In genomic region chr3L:754612-755011, dm6 we compare ENCODE assay signal across 1 fruit fly cellular context.
A peak's percentile ranks its signal among the peaks of the same experiment; 100 is the strongest.
TF ChIP-seq lines count a peak whose summit lies in the region.

No protein-coding gene starts in this region.

TF ChIP-seq in whole organism, embryonic, 481 proteins besides CTCF, POLR2A, EP300 and RAD21 (continued from another document and continues in another):
- TF ChIP-seq Elba2 (GFP tag; optimal IDR thresholded peaks at IDR 0.05; lab: Kevin White, UChicago) (no peak), vfl (GFP tag; optimal IDR thresholded peaks at IDR 0.05; lab: Kevin White, UChicago) (no peak), HmgZ (tag; optimal IDR thresholded peaks at IDR 0.05; lab: Kevin White, UChicago) (no peak), abd-A (tag; optimal IDR thresholded peaks at IDR 0.05; lab: Kevin White, UChicago) (no peak), unpg (GFP tag; optimal IDR thresholded peaks at IDR 0.05; lab: Kevin White, UChicago) (peak; percentile 56), CG12071 (GFP tag; optimal IDR thresholded peaks at IDR 0.05; lab: Kevin White, UChicago) (no peak), sc (optimal IDR thresholded peaks at IDR 0.05; lab: Kevin White, UChicago) (no peak), sc (GFP tag; optimal IDR thresholded peaks at IDR 0.05; lab: Kevin White, UChicago) (no peak), CG11247 (GFP tag; IDR thresholded peaks at IDR 0.05; lab: Robert Waterston, UW) (no peak), ATbp (GFP tag; optimal IDR thresholded peaks at IDR 0.05; lab: Kevin White, UChicago) (peak; percentile 39), az2 (GFP tag; optimal IDR thresholded peaks at IDR 0.05; lab: Kevin White, UChicago) (no peak), CG11695 (GFP tag; IDR thresholded peaks at IDR 0.05; lab: Robert Waterston, UW) (peak; percentile 56; the same call in 2 of the 3 replicates), tgo (GFP tag; IDR thresholded peaks at IDR 0.05; lab: Robert Waterston, UW) (peak; percentile 18; the same call in 1 of the 3 replicates), NC2α (GFP tag; optimal IDR thresholded peaks at IDR 0.05; lab: Kevin White, UChicago) (no peak), Asciz (GFP tag; optimal IDR thresholded peaks at IDR 0.05; lab: Kevin White, UChicago) (no peak), CG34376 (GFP tag; optimal IDR thresholded peaks at IDR 0.05; lab: Kevin White, UChicago) (no peak), Hmx (GFP tag; optimal IDR thresholded peaks at IDR 0.05; lab: Kevin White, UChicago) (no peak), CG43689 (GFP tag; IDR thresholded peaks at IDR 0.05; lab: Robert Waterston, UW) (no peak), CG1832 (GFP tag; optimal IDR thresholded peaks at IDR 0.05; lab: Kevin White, UChicago) (no peak), Oaz (GFP tag; IDR thresholded peaks at IDR 0.05; lab: Robert Waterston, UW) (no peak; the same call in 1 of the 2 replicates), CG9437 (GFP tag; optimal IDR thresholded peaks at IDR 0.05; lab: Kevin White, UChicago) (no peak), CG17829 (tag; optimal IDR thresholded peaks at IDR 0.05; lab: Kevin White, UChicago) (peak; percentile 12), CG17359 (tag; optimal IDR thresholded peaks at IDR 0.05; lab: Kevin White, UChicago) (no peak), psq (GFP tag; optimal IDR thresholded peaks at IDR 0.05; lab: Kevin White, UChicago) (no peak), CG13894 (tag; optimal IDR thresholded peaks at IDR 0.05; lab: Kevin White, UChicago) (no peak), tll (GFP tag; optimal IDR thresholded peaks at IDR 0.05; lab: Kevin White, UChicago) (no peak), lov (optimal IDR thresholded peaks at IDR 0.05; lab: Kevin White, UChicago) (no peak), lov (GFP tag; IDR thresholded peaks at IDR 0.05; lab: Robert Waterston, UW) (0 out of 3 replicates have a peak, but pooled peaks have one; percentile 10), CG11398 (GFP tag; optimal IDR thresholded peaks at IDR 0.05; lab: Kevin White, UChicago) (no peak), Sry-β (GFP tag; optimal IDR thresholded peaks at IDR 0.05; lab: Kevin White, UChicago) (no peak), CG2712 (tag; optimal IDR thresholded peaks at IDR 0.05; lab: Kevin White, UChicago) (peak; percentile 12), tio (GFP tag; optimal IDR thresholded peaks at IDR 0.05; lab: Kevin White, UChicago) (no peak), chinmo (GFP tag; IDR thresholded peaks at IDR 0.05; lab: Robert Waterston, UW; ENCODE audit: partially characterized antibody) (0 out of 4 replicates have a peak, but pooled peaks have one; percentile 39), CG14667 (GFP tag; IDR thresholded peaks at IDR 0.05; lab: Robert Waterston, UW) (no peak), nom (GFP tag; optimal IDR thresholded peaks at IDR 0.05; lab: Kevin White, UChicago) (no peak), pros (GFP tag; optimal IDR thresholded peaks at IDR 0.05; lab: Kevin White, UChicago) (no peak), chif (GFP tag; optimal IDR thresholded peaks at IDR 0.05; lab: Kevin White, UChicago) (peak; percentile 5 to 24), CG17361 (GFP tag; IDR thresholded peaks at IDR 0.05; lab: Robert Waterston, UW) (no peak), ab (GFP tag; optimal IDR thresholded peaks at IDR 0.05; lab: Kevin White, UChicago) (no peak), CG5245 (GFP tag; optimal IDR thresholded peaks at IDR 0.05; lab: Kevin White, UChicago) (no peak), CG1602 (GFP tag; optimal IDR thresholded peaks at IDR 0.05; lab: Kevin White, UChicago) (no peak), CG3847 (GFP tag; IDR thresholded peaks at IDR 0.05; lab: Robert Waterston, UW) (no peak), salm (tag; optimal IDR thresholded peaks at IDR 0.05; lab: Kevin White, UChicago) (no peak), CG3726 (GFP tag; IDR thresholded peaks at IDR 0.05; lab: Robert Waterston, UW) (no peak), croc (GFP tag; conservative IDR thresholded peaks at IDR 0.05; lab: Robert Waterston, UW) (0 out of 3 replicates have a peak, but pooled peaks have one; percentile 13), gem (tag; optimal IDR thresholded peaks at IDR 0.05; lab: Kevin White, UChicago) (peak; percentile 58), CG2116 (GFP tag; optimal IDR thresholded peaks at IDR 0.05; lab: Kevin White, UChicago) (no peak), zfh1 (GFP tag; IDR thresholded peaks at IDR 0.05; lab: Robert Waterston, UW) (no peak), CG11504 (tag; optimal IDR thresholded peaks at IDR 0.05; lab: Kevin White, UChicago) (peak; percentile 22), BEAF-32 (GFP tag; optimal IDR thresholded peaks at IDR 0.05; lab: Kevin White, UChicago) (no peak), tup (GFP tag; optimal IDR thresholded peaks at IDR 0.05; lab: Kevin White, UChicago) (no peak), CG12236 (GFP tag; optimal IDR thresholded peaks at IDR 0.05; lab: Kevin White, UChicago) (no peak), Trl (optimal IDR thresholded peaks at IDR 0.05; lab: Kevin White, UChicago) (no peak), Trl (GFP tag; optimal IDR thresholded peaks at IDR 0.05; lab: Kevin White, UChicago) (no peak), insv (GFP tag; optimal IDR thresholded peaks at IDR 0.05; lab: Kevin White, UChicago) (no peak), CG3163 (GFP tag; optimal IDR thresholded peaks at IDR 0.05; lab: Kevin White, UChicago) (no peak), ase (GFP tag; IDR thresholded peaks at IDR 0.05; lab: Robert Waterston, UW) (no peak), MBD-R2 (GFP tag; IDR thresholded peaks at IDR 0.05; lab: Robert Waterston, UW) (no peak), Xrp1 (GFP tag; IDR thresholded peaks at IDR 0.05; lab: Robert Waterston, UW) (peak; percentile 69; the same call in 1 of the 2 replicates), nmo (GFP tag; optimal IDR thresholded peaks at IDR 0.05; lab: Kevin White, UChicago) (peak; percentile 33), slp2 (GFP tag; optimal IDR thresholded peaks at IDR 0.05; lab: Kevin White, UChicago) (peak; percentile 21), CG7745 (tag; optimal IDR thresholded peaks at IDR 0.05; lab: Kevin White, UChicago) (no peak), CG3838 (GFP tag; optimal IDR thresholded peaks at IDR 0.05; lab: Kevin White, UChicago) (no peak), Deaf1 (tag; optimal IDR thresholded peaks at IDR 0.05; lab: Kevin White, UChicago) (no peak), ssp (GFP tag; IDR thresholded peaks at IDR 0.05; lab: Robert Waterston, UW) (0 out of 2 replicates have a peak, but pooled peaks have one; percentile 31), CG6272 (GFP tag; IDR thresholded peaks at IDR 0.05; lab: Robert Waterston, UW) (no peak), Ssrp (tag; optimal IDR thresholded peaks at IDR 0.05; lab: Kevin White, UChicago) (peak; percentile 39), B-H1 (GFP tag; IDR thresholded peaks at IDR 0.05; lab: Robert Waterston, UW) (no peak), Awh (GFP tag; IDR thresholded peaks at IDR 0.05; lab: Robert Waterston, UW) (no peak), CG9876 (GFP tag; optimal IDR thresholded peaks at IDR 0.05; lab: Kevin White, UChicago) (no peak), CG1603 (tag; optimal IDR thresholded peaks at IDR 0.05; lab: Kevin White, UChicago) (peak; percentile 35), CG3065 (GFP tag; optimal IDR thresholded peaks at IDR 0.05; lab: Kevin White, UChicago) (no peak), Hr78 (GFP tag; optimal IDR thresholded peaks at IDR 0.05; lab: Kevin White, UChicago) (no peak), prd (optimal IDR thresholded peaks at IDR 0.05; lab: Kevin White, UChicago) (no peak), prd (GFP tag; IDR thresholded peaks at IDR 0.05; lab: Robert Waterston, UW) (peak; percentile 57; the same call in 2 of the 3 replicates), grau (tag; optimal IDR thresholded peaks at IDR 0.05; lab: Kevin White, UChicago) (peak; percentile 3), CG7839 (tag; optimal IDR thresholded peaks at IDR 0.05; lab: Kevin White, UChicago) (peak; percentile 40), ewg (GFP tag; optimal IDR thresholded peaks at IDR 0.05; lab: Kevin White, UChicago) (peak; percentile 35), twi (tag; optimal IDR thresholded peaks at IDR 0.05; lab: Kevin White, UChicago) (no peak), gcm2 (GFP tag; optimal IDR thresholded peaks at IDR 0.05; lab: Kevin White, UChicago) (no peak), Tbp (GFP tag; optimal IDR thresholded peaks at IDR 0.05; lab: Kevin White, UChicago) (no peak), oc (tag; optimal IDR thresholded peaks at IDR 0.05; lab: Kevin White, UChicago) (no peak), Doc3 (GFP tag; IDR thresholded peaks at IDR 0.05; lab: Robert Waterston, UW; ENCODE audit: partially characterized antibody) (no peak), lola (GFP tag; optimal IDR thresholded peaks at IDR 0.05; lab: Kevin White, UChicago) (peak in 1 of 3 experiments; percentile 15), CG7357 (GFP tag; IDR thresholded peaks at IDR 0.05; lab: Robert Waterston, UW) (0 out of 3 replicates have a peak, but pooled peaks have one; percentile 17), NfI (GFP tag; optimal IDR thresholded peaks at IDR 0.05; lab: Kevin White, UChicago) (peak; percentile 15), PHDP (tag; optimal IDR thresholded peaks at IDR 0.05; lab: Kevin White, UChicago) (no peak), CG13424 (tag; optimal IDR thresholded peaks at IDR 0.05; lab: Kevin White, UChicago) (peak; percentile 11), yki (optimal IDR thresholded peaks at IDR 0.05; lab: Kevin White, UChicago) (no peak), hkb (optimal IDR thresholded peaks at IDR 0.05; lab: Kevin White, UChicago) (no peak), hkb (GFP tag; IDR thresholded peaks at IDR 0.05; lab: Robert Waterston, UW) (peak; percentile 67), CG16863 (GFP tag; optimal IDR thresholded peaks at IDR 0.05; lab: Kevin White, UChicago) (peak; percentile 5), CG4820 (GFP tag; optimal IDR thresholded peaks at IDR 0.05; lab: Kevin White, UChicago) (peak; percentile 39), amos (GFP tag; IDR thresholded peaks at IDR 0.05; lab: Robert Waterston, UW; ENCODE audit: partially characterized antibody) (no peak), CG33557 (GFP tag; optimal IDR thresholded peaks at IDR 0.05; lab: Kevin White, UChicago) (no peak), lmd (GFP tag; IDR thresholded peaks at IDR 0.05; lab: Robert Waterston, UW) (no peak), CG31441 (GFP tag; IDR thresholded peaks at IDR 0.05; lab: Robert Waterston, UW) (0 out of 2 replicates have a peak, but pooled peaks have one; percentile 10), mld (GFP tag; IDR thresholded peaks at IDR 0.05; lab: Robert Waterston, UW; ENCODE audit: partially characterized antibody) (no peak), scrt (GFP tag; optimal IDR thresholded peaks at IDR 0.05; lab: Kevin White, UChicago) (no peak), pita (GFP tag; optimal IDR thresholded peaks at IDR 0.05; lab: Kevin White, UChicago) (no peak), H15 (GFP tag; IDR thresholded peaks at IDR 0.05; lab: Robert Waterston, UW) (no peak), Neu2 (GFP tag; optimal IDR thresholded peaks at IDR 0.05; lab: Kevin White, UChicago; ENCODE audit: borderline replicate concordance) (no peak), CG7963 (GFP tag; IDR thresholded peaks at IDR 0.05; lab: Robert Waterston, UW; ENCODE audit: partially characterized antibody) (no peak), Ada2b (GFP tag; IDR thresholded peaks at IDR 0.05; lab: Robert Waterston, UW) (peak; percentile 33; the same call in 1 of the 2 replicates), CG17912 (GFP tag; optimal IDR thresholded peaks at IDR 0.05; lab: Kevin White, UChicago) (no peak), disco-r (GFP tag; optimal IDR thresholded peaks at IDR 0.05; lab: Kevin White, UChicago) (no peak), CG2875 (GFP tag; optimal IDR thresholded peaks at IDR 0.05; lab: Kevin White, UChicago) (peak; percentile 42), dysf (GFP tag; IDR thresholded peaks at IDR 0.05; lab: Robert Waterston, UW) (no peak), CG32767 (GFP tag; IDR thresholded peaks at IDR 0.05; lab: Robert Waterston, UW) (no peak; the same call in 1 of the 2 replicates), Six4 (GFP tag; optimal IDR thresholded peaks at IDR 0.05; lab: Kevin White, UChicago) (no peak), MESR4 (GFP tag; optimal IDR thresholded peaks at IDR 0.05; lab: Kevin White, UChicago) (no peak), hth (optimal IDR thresholded peaks at IDR 0.05; lab: Kevin White, UChicago) (no peak), CG12659 (GFP tag; optimal IDR thresholded peaks at IDR 0.05; lab: Kevin White, UChicago) (no peak), peb (GFP tag; IDR thresholded peaks at IDR 0.05; lab: Robert Waterston, UW) (no peak), CG17802 (tag; optimal IDR thresholded peaks at IDR 0.05; lab: Kevin White, UChicago) (no peak), CG6689 (GFP tag; IDR thresholded peaks at IDR 0.05; lab: Robert Waterston, UW) (peak; percentile 45; the same call in 1 of the 2 replicates), CG18476 (GFP tag; optimal IDR thresholded peaks at IDR 0.05; lab: Kevin White, UChicago) (no peak), CG17568 (GFP tag; optimal IDR thresholded peaks at IDR 0.05; lab: Kevin White, UChicago) (no peak), Hr51 (GFP tag; optimal IDR thresholded peaks at IDR 0.05; lab: Kevin White, UChicago) (peak in 1 of 2 experiments; percentile 50), gce (GFP tag; IDR thresholded peaks at IDR 0.05; lab: Robert Waterston, UW) (0 out of 3 replicates have a peak, but pooled peaks have one; percentile 34), CG16815 (GFP tag; optimal IDR thresholded peaks at IDR 0.05; lab: Kevin White, UChicago) (no peak), Optix (GFP tag; IDR thresholded peaks at IDR 0.05; lab: Robert Waterston, UW) (no peak), CG9797 (GFP tag; optimal IDR thresholded peaks at IDR 0.05; lab: Kevin White, UChicago) (no peak), Blimp-1 (GFP tag; optimal IDR thresholded peaks at IDR 0.05; lab: Kevin White, UChicago) (no peak), pfk (GFP tag; optimal IDR thresholded peaks at IDR 0.05; lab: Kevin White, UChicago) (no peak), CG7556 (GFP tag; optimal IDR thresholded peaks at IDR 0.05; lab: Kevin White, UChicago) (no peak), zf30C (GFP tag; optimal IDR thresholded peaks at IDR 0.05; lab: Kevin White, UChicago) (peak; percentile 22), chn (GFP tag; optimal IDR thresholded peaks at IDR 0.05; lab: Kevin White, UChicago) (no peak), CG10209 (GFP tag; optimal IDR thresholded peaks at IDR 0.05; lab: Kevin White, UChicago) (peak; percentile 28), CG14860 (GFP tag; IDR thresholded peaks at IDR 0.05; lab: Robert Waterston, UW; ENCODE audit: partially characterized antibody) (no peak), sd (tag; optimal IDR thresholded peaks at IDR 0.05; lab: Kevin White, UChicago) (peak; percentile 2), gsb-n (tag; optimal IDR thresholded peaks at IDR 0.05; lab: Kevin White, UChicago) (peak; percentile 26), shn (GFP tag; optimal IDR thresholded peaks at IDR 0.05; lab: Kevin White, UChicago) (no peak), sqz (GFP tag; optimal IDR thresholded peaks at IDR 0.05; lab: Kevin White, UChicago) (no peak), da (GFP tag; optimal IDR thresholded peaks at IDR 0.05; lab: Kevin White, UChicago) (no peak)
